Fruit fly (Drosophila melanogaster): ENCODE results near the gene CG14903.

DNA sequence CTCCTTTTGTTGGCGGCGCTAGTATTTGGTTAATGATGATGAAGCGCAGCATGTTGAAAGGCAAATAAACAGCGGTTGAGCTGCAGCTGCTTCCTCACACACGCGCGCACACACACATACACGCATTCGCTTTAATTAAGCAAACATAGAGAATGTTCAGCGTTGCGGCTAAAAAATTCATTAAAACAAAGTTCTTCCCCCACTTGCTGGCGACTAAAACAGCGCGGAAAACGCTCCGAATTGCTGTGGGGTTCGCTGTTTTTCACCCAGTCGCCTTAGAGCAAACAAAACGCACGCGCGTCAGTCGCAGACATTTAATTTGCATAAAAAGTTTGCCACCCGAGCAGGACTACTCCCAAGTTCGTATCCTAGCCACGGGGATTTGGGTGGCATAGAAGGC lies 36.2 kb downstream of the CG14903 start:
- TF ChIP-seq br (GFP tag; optimal IDR thresholded peaks at IDR 0.05) (no peak), Jra (GFP tag; optimal IDR thresholded peaks at IDR 0.05) (no peak)

All from whole organism, wandering third instar larva.